Worm (Caenorhabditis elegans) whole organism, L4/young adult: ENCODE results near the gene lin-8.

Experiments
- W03F9.2 ChIP-seq: fragments of 150-350 bp; optimal IDR thresholded peaks from 2 replicates; lab custom pipeline; 2014; ENCODE audit warnings: missing biosample characterization, missing genetic modification characterization
- dao-5 ChIP-seq: sonication (generic microtip); optimal IDR thresholded peaks from 2 replicates; lab custom pipeline; 2016; ENCODE audit warnings: missing genotype, missing genetic modification characterization, moderate library complexity, missing compliant biosample characterization

- no peak for TF ChIP-seq W03F9.2 (tag; lab: Kevin White, UChicago)
- no peak for TF ChIP-seq dao-5 (tag; lab: Kevin White, UChicago)
These were observed 10.8 kb downstream of the lin-8 start for ce11 chrII:3067447-3067846.
